Fruit fly (Drosophila melanogaster) whole organism, prepupa: ENCODE data around the gene CG13058.

Experiments
- Blimp-1 ChIP-seq: fragments of 200-800 bp; sonication (Bioruptor generic); optimal IDR thresholded peaks from 3 replicates; lab custom pipeline; 2017; ENCODE audit warnings: missing biosample characterization, missing genetic modification characterization, mild to moderate bottlenecking, moderate library complexity, missing genetic modification reagents
- CG10631 ChIP-seq: fragments of 200-800 bp; sonication (Bioruptor generic); optimal IDR thresholded peaks from 2 replicates; lab custom pipeline; 2016; ENCODE audit warnings: missing biosample characterization, missing genetic modification characterization
- CG10669 ChIP-seq: fragments of 200-800 bp; sonication (Bioruptor generic); optimal IDR thresholded peaks from 3 replicates; lab custom pipeline; 2018; ENCODE audit warnings: missing biosample characterization, mild to moderate bottlenecking, missing genetic modification characterization, moderate library complexity
- CG11294 ChIP-seq: fragments of 200-800 bp; sonication (Bioruptor generic); IDR thresholded peaks from 2 replicates; pipeline ENCODE4 v1.3.6; 2022; ENCODE audit warnings: missing biosample characterization, missing genetic modification characterization
- CG11762 ChIP-seq: fragments of 200-800 bp; sonication (Bioruptor generic); optimal IDR thresholded peaks from 3 replicates; lab custom pipeline; 2016; ENCODE audit warnings: missing biosample characterization, missing genetic modification characterization; ENCODE audit not compliant: insufficient read depth
- CG15336 ChIP-seq: fragments of 200-800 bp; sonication (Bioruptor generic); IDR thresholded peaks from 2 replicates; pipeline ENCODE4 v1.3.6; 2022; ENCODE audit warnings: missing biosample characterization, missing genetic modification characterization
- CG1621 ChIP-seq: fragments of 200-800 bp; sonication (Bioruptor generic); optimal IDR thresholded peaks from 3 replicates; lab custom pipeline; 2018; ENCODE audit warnings: missing biosample characterization, mild to moderate bottlenecking, missing genetic modification characterization
- CG3032 ChIP-seq: fragments of 200-800 bp; optimal IDR thresholded peaks from 2 replicates; lab custom pipeline; 2019; ENCODE audit warnings: missing biosample characterization, mild to moderate bottlenecking, missing genetic modification characterization, moderate library complexity
- CG31627 ChIP-seq: fragments of 200-800 bp; sonication (Bioruptor generic); optimal IDR thresholded peaks from 3 replicates; lab custom pipeline; 2016; ENCODE audit warnings: missing biosample characterization, missing genetic modification characterization
- CG34406 ChIP-seq: fragments of 200-800 bp; sonication (Bioruptor generic); optimal IDR thresholded peaks from 3 replicates; lab custom pipeline; 2016; ENCODE audit warnings: missing biosample characterization, missing genetic modification characterization
- CG3919 ChIP-seq: fragments of 200-800 bp; sonication (Bioruptor generic); optimal IDR thresholded peaks from 3 replicates; lab custom pipeline; 2016; ENCODE audit warnings: missing biosample characterization, missing genetic modification characterization
- CG4318 ChIP-seq: fragments of 200-800 bp; sonication (Bioruptor generic); optimal IDR thresholded peaks from 3 replicates; lab custom pipeline; 2017; ENCODE audit warnings: missing biosample characterization, mild to moderate bottlenecking, missing genetic modification characterization
- CG6163 ChIP-seq: fragments of 200-800 bp; sonication (Bioruptor generic); IDR thresholded peaks from 3 replicates; pipeline ENCODE4 v1.3.6; 2022; ENCODE audit warnings: missing biosample characterization, missing genetic modification characterization
- CG6276 ChIP-seq: fragments of 200-800 bp; sonication (Bioruptor generic); optimal IDR thresholded peaks from 2 replicates; lab custom pipeline; 2017; ENCODE audit warnings: missing biosample characterization, mild to moderate bottlenecking, missing genetic modification characterization
- CG6792 ChIP-seq: fragments of 200-800 bp; sonication (Bioruptor generic); optimal IDR thresholded peaks from 3 replicates; lab custom pipeline; 2016; ENCODE audit warnings: missing biosample characterization, missing genetic modification characterization
- CG6808 ChIP-seq: fragments of 200-800 bp; sonication (Bioruptor generic); optimal IDR thresholded peaks from 3 replicates; lab custom pipeline; 2017; ENCODE audit warnings: missing biosample characterization, missing genetic modification characterization, mild to moderate bottlenecking, moderate library complexity, missing genetic modification reagents
- CG7368 ChIP-seq: fragments of 200-800 bp; sonication (Bioruptor generic); optimal IDR thresholded peaks from 3 replicates; lab custom pipeline; 2016; ENCODE audit warnings: missing biosample characterization, missing genetic modification characterization
- CG8119 ChIP-seq: fragments of 200-800 bp; sonication (Bioruptor generic); IDR thresholded peaks from 3 replicates; pipeline ENCODE4 v1.3.6; 2022; ENCODE audit warnings: missing biosample characterization, missing genetic modification characterization
- CG8319 ChIP-seq: fragments of 200-800 bp; sonication (Bioruptor generic); optimal IDR thresholded peaks from 3 replicates; lab custom pipeline; 2016; ENCODE audit warnings: missing biosample characterization, missing genetic modification characterization
- CG9139 ChIP-seq: fragments of 200-800 bp; sonication (Bioruptor generic); optimal IDR thresholded peaks from 3 replicates; lab custom pipeline; 2017; ENCODE audit warnings: missing biosample characterization, mild to moderate bottlenecking, missing genetic modification characterization
- Eip78C ChIP-seq: fragments of 200-800 bp; sonication (Bioruptor generic); peaks from one replicate; lab custom pipeline; 2016; ENCODE audit warnings: missing biosample characterization, missing genetic modification characterization
- Ets21C ChIP-seq: fragments of 200-800 bp; sonication (Bioruptor generic); optimal IDR thresholded peaks from 3 replicates; lab custom pipeline; 2016; ENCODE audit warnings: missing biosample characterization, missing genetic modification characterization
- Ets96B ChIP-seq: fragments of 200-800 bp; optimal IDR thresholded peaks from 2 replicates; lab custom pipeline; 2019; ENCODE audit warnings: missing biosample characterization, mild to moderate bottlenecking, missing genetic modification characterization, moderate library complexity
- Hr38 ChIP-seq: sonication (Bioruptor generic); optimal IDR thresholded peaks from 2 replicates; lab custom pipeline; 2016; ENCODE audit warnings: missing biosample characterization, missing genetic modification characterization
- Hr39 ChIP-seq: fragments of 200-800 bp; sonication (Bioruptor generic); optimal IDR thresholded peaks from 2 replicates; lab custom pipeline; 2016; ENCODE audit warnings: missing biosample characterization, missing genetic modification characterization
- Hr4 ChIP-seq: fragments of 200-800 bp; sonication (Bioruptor generic); optimal IDR thresholded peaks from 3 replicates; lab custom pipeline; 2016; ENCODE audit warnings: missing biosample characterization, missing genetic modification characterization
- Met ChIP-seq: fragments of 200-800 bp; sonication (Bioruptor generic); optimal IDR thresholded peaks from 3 replicates; lab custom pipeline; 2016; ENCODE audit warnings: missing biosample characterization, missing genetic modification characterization
- Smox ChIP-seq: fragments of 200-800 bp; sonication (Bioruptor generic); optimal IDR thresholded peaks from 3 replicates; lab custom pipeline; 2016; ENCODE audit warnings: missing biosample characterization, missing genetic modification characterization
- Sox102F ChIP-seq: fragments of 200-800 bp; sonication (Bioruptor generic); optimal IDR thresholded peaks from 2 replicates; lab custom pipeline; 2016; ENCODE audit warnings: missing biosample characterization, mild to moderate bottlenecking, missing genetic modification characterization
- Sox14 ChIP-seq: fragments of 200-800 bp; sonication (Bioruptor generic); optimal IDR thresholded peaks from 3 replicates; lab custom pipeline; 2016; ENCODE audit warnings: missing biosample characterization, missing genetic modification characterization
- Sox15 ChIP-seq: fragments of 200-800 bp; sonication (Bioruptor generic); optimal IDR thresholded peaks from 3 replicates; lab custom pipeline; 2016; ENCODE audit warnings: missing biosample characterization, missing genetic modification characterization
- achi ChIP-seq: fragments of 200-800 bp; sonication (Bioruptor generic); optimal IDR thresholded peaks from 3 replicates; lab custom pipeline; 2016; ENCODE audit warnings: missing biosample characterization, missing genetic modification characterization
- dsx ChIP-seq: fragments of 200-800 bp; optimal IDR thresholded peaks from 3 replicates; lab custom pipeline; 2019; ENCODE audit warnings: missing biosample characterization, mild to moderate bottlenecking, missing genetic modification characterization, moderate library complexity; ENCODE audit not compliant: poor library complexity, severe bottlenecking
- esn ChIP-seq: fragments of 200-800 bp; sonication (Bioruptor generic); optimal IDR thresholded peaks from 2 replicates; lab custom pipeline; 2016; ENCODE audit warnings: missing biosample characterization, mild to moderate bottlenecking, missing genetic modification characterization, moderate library complexity
- fd59A ChIP-seq: fragments of 200-800 bp; sonication (Bioruptor generic); optimal IDR thresholded peaks from 2 replicates; lab custom pipeline; 2017; ENCODE audit warnings: missing biosample characterization, mild to moderate bottlenecking, missing genetic modification characterization, missing genetic modification reagents
- fd85E ChIP-seq: fragments of 200-800 bp; sonication (Bioruptor generic); optimal IDR thresholded peaks from 3 replicates; lab custom pipeline; 2016; ENCODE audit warnings: missing biosample characterization, missing genetic modification characterization
- net ChIP-seq: fragments of 200-800 bp; sonication (Bioruptor generic); optimal IDR thresholded peaks from 3 replicates; lab custom pipeline; 2016; ENCODE audit warnings: missing biosample characterization, missing genetic modification characterization
- pdm3 ChIP-seq: fragments of 200-800 bp; sonication (Bioruptor generic); optimal IDR thresholded peaks from 3 replicates; lab custom pipeline; 2016; ENCODE audit warnings: missing biosample characterization, missing genetic modification characterization
- salr ChIP-seq, 2 experiments: fragments of 200-800 bp; sonication (Bioruptor generic); optimal IDR thresholded peaks; 3 replicates each; lab custom pipeline; 2016 to 2018; ENCODE audit warnings: missing biosample characterization in 2 of 2, missing genetic modification characterization in 2 of 2, mild to moderate bottlenecking in 1 of 2
- spab ChIP-seq: fragments of 200-800 bp; sonication (Bioruptor generic); optimal IDR thresholded peaks from 2 replicates; lab custom pipeline; 2017; ENCODE audit warnings: missing biosample characterization, mild to moderate bottlenecking, missing genetic modification characterization, missing genetic modification reagents
- ss ChIP-seq, 2 experiments: fragments of 200-800 bp; sonication (Bioruptor generic); optimal IDR thresholded peaks; 2 replicates in 1 of 2; 3 replicates in 1 of 2; lab custom pipeline; 2017 to 2018; ENCODE audit warnings: mild to moderate bottlenecking in 2 of 2, missing biosample characterization in 2 of 2, missing genetic modification characterization in 2 of 2, moderate library complexity in 1 of 2
- topi ChIP-seq: fragments of 200-800 bp; sonication (Bioruptor generic); optimal IDR thresholded peaks from 3 replicates; lab custom pipeline; 2016; ENCODE audit warnings: missing biosample characterization, missing genetic modification characterization
- vri ChIP-seq: fragments of 200-800 bp; sonication (Bioruptor generic); optimal IDR thresholded peaks from 3 replicates; lab custom pipeline; 2016; ENCODE audit warnings: missing biosample characterization, mild to moderate bottlenecking, missing genetic modification characterization

CG13058 gene

dm6 chr3L:16361200-16361815 is 32.7 kb downstream of the CG13058 start (continued):
- TF ChIP-seq salr (GFP tag; optimal IDR thresholded peaks at IDR 0.05; lab: Kevin White, UChicago) = peak; percentile 79 to 86
- peak; percentile 82 for TF ChIP-seq Sox14 (GFP tag; lab: Kevin White, UChicago)
- TF ChIP-seq CG11294 = peak; percentile 21; the same call in 1 of the 2 replicates
- TF ChIP-seq achi (GFP tag; lab: Kevin White, UChicago) = peak; percentile 89
- TF ChIP-seq CG11762 (GFP tag; lab: Kevin White, UChicago) = peak; percentile 70
- TF ChIP-seq CG10631 (GFP tag; lab: Kevin White, UChicago) = peak; percentile 93
- peak; percentile 79 for TF ChIP-seq topi (GFP tag; lab: Kevin White, UChicago)
- TF ChIP-seq Ets21C (GFP tag; lab: Kevin White, UChicago) = peak; percentile 38
- TF ChIP-seq fd85E (GFP tag; lab: Kevin White, UChicago) = peak; percentile 15
- peak; percentile 22 for TF ChIP-seq vri (GFP tag; lab: Kevin White, UChicago)
- TF ChIP-seq Hr39 (GFP tag; lab: Kevin White, UChicago) = peak; percentile 61
- TF ChIP-seq CG7368 = peak; percentile 72

dm6 chr3L:16362119-16362653 is 33.5 kb downstream of the CG13058 start, which contains the start of gene Cpr72Ea:
Gene Cpr72Ea (plus strand): TSS chr3L:16362603.
- TF ChIP-seq CG8319 (GFP tag; lab: Kevin White, UChicago) = no peak
- TF ChIP-seq CG3919 (GFP tag; lab: Kevin White, UChicago) = no peak
- TF ChIP-seq CG15336 = no peak
- TF ChIP-seq Hr38 (GFP tag; lab: Kevin White, UChicago) = no peak
- peak; percentile 4 to 36 for TF ChIP-seq ss (GFP tag; optimal IDR thresholded peaks at IDR 0.05; lab: Kevin White, UChicago)
- peak; percentile 52 for TF ChIP-seq CG6808 (GFP tag; lab: Kevin White, UChicago)
- peak; percentile 66 for TF ChIP-seq CG3032 (tag; lab: Kevin White, UChicago)
- TF ChIP-seq dsx = peak; percentile 46
- no peak for TF ChIP-seq net (GFP tag; lab: Kevin White, UChicago)
- peak; percentile 14 for TF ChIP-seq fd59A
- TF ChIP-seq spab (GFP tag; lab: Kevin White, UChicago) = peak; percentile 27
- peak; percentile 31 for TF ChIP-seq Eip78C (GFP tag; lab: Kevin White, UChicago)
- TF ChIP-seq CG10631 (GFP tag; lab: Kevin White, UChicago) = peak; percentile 6
- TF ChIP-seq Ets96B (tag; lab: Kevin White, UChicago) = peak; percentile 37
- TF ChIP-seq, all 60 proteins: peak for 9

dm6 chr3L:16364182-16364581 is 35.5 kb downstream of the CG13058 start:
- TF ChIP-seq Eip78C (GFP tag; lab: Kevin White, UChicago) (peak; percentile 98), Sox15 (GFP tag; lab: Kevin White, UChicago) (peak; percentile 65), CG11294 (peak; percentile 45; the same call in 1 of the 2 replicates), Met (peak; percentile 85), Ets21C (GFP tag; lab: Kevin White, UChicago) (peak; percentile 69), esn (GFP tag; lab: Kevin White, UChicago) (peak; percentile 89), CG8319 (GFP tag; lab: Kevin White, UChicago) (peak; percentile 83), Smox (GFP tag; lab: Kevin White, UChicago) (peak; percentile 85), vri (GFP tag; lab: Kevin White, UChicago) (peak; percentile 67), salr (GFP tag; optimal IDR thresholded peaks at IDR 0.05; lab: Kevin White, UChicago) (peak; percentile 75), CG9139 (GFP tag; lab: Kevin White, UChicago) (peak; percentile 81), CG31627 (GFP tag; lab: Kevin White, UChicago) (peak; percentile 78), pdm3 (GFP tag; lab: Kevin White, UChicago) (peak; percentile 85), spab (GFP tag; lab: Kevin White, UChicago) (peak; percentile 88), net (GFP tag; lab: Kevin White, UChicago) (peak; percentile 88), Hr4 (peak; percentile 44), CG15336 (peak; percentile 69), CG1621 (tag; lab: Kevin White, UChicago) (peak; percentile 84), Sox102F (GFP tag; lab: Kevin White, UChicago) (peak; percentile 85), Blimp-1 (GFP tag; lab: Kevin White, UChicago) (peak; percentile 63), CG6163 (GFP tag; lab: Robert Waterston, UW) (no peak; the same call in 1 of the 3 replicates), CG4318 (GFP tag; lab: Kevin White, UChicago) (peak; percentile 39), CG8119 (GFP tag; lab: Robert Waterston, UW) (peak; percentile 81), fd59A (peak; percentile 87), dsx (peak; percentile 90), CG10669 (GFP tag; lab: Kevin White, UChicago) (peak; percentile 85), CG6808 (GFP tag; lab: Kevin White, UChicago) (peak; percentile 92), CG34406 (GFP tag; lab: Kevin White, UChicago) (peak; percentile 89), CG6792 (GFP tag; lab: Kevin White, UChicago) (peak; percentile 86), CG6276 (GFP tag; lab: Kevin White, UChicago) (peak; percentile 31), CG11762 (GFP tag; lab: Kevin White, UChicago) (peak; percentile 84), ss (GFP tag; optimal IDR thresholded peaks at IDR 0.05; lab: Kevin White, UChicago) (peak; percentile 91 to 94)
